Worm (Caenorhabditis elegans) whole organism, L4 larva: ENCODE data around the gene C14E2.6.

Experiments
- F44E2.7 ChIP-seq: fragments of 200-800 bp; sonication (Bioruptor generic); IDR thresholded peaks from 2 replicates; pipeline ENCODE4 v2.1.2; 2022; ENCODE audit warnings: missing genetic modification characterization, missing compliant biosample characterization
- aha-1 ChIP-seq: fragments of 150-350 bp; peaks from one replicate; lab custom pipeline; 2014; ENCODE audit warnings: missing biosample characterization, missing genetic modification characterization
- ceh-44 ChIP-seq: fragments of 200-800 bp; sonication (Bioruptor generic); IDR thresholded peaks from 2 replicates; pipeline ENCODE4 v1.3.6; 2022; ENCODE audit warnings: missing genetic modification reagents, missing genetic modification characterization, missing compliant biosample characterization
- daf-12 ChIP-seq: fragments of 150-350 bp; optimal IDR thresholded peaks from 2 replicates; lab custom pipeline; 2014; ENCODE audit warnings: missing biosample characterization, missing genetic modification reagents, missing genetic modification characterization
- daf-19 ChIP-seq: fragments of 200-800 bp; sonication (Bioruptor generic); conservative IDR thresholded peaks from 2 replicates; pipeline ENCODE4 v1.3.6; 2022; ENCODE audit warnings: missing genetic modification characterization, missing compliant biosample characterization
- dmd-8 ChIP-seq: fragments of 200-800 bp; sonication (Bioruptor generic); IDR thresholded peaks from 2 replicates; pipeline ENCODE4 v1.3.6; 2022; ENCODE audit warnings: missing genetic modification characterization, missing compliant biosample characterization
- dmd-9 ChIP-seq: fragments of 200-800 bp; sonication (Bioruptor generic); IDR thresholded peaks from 2 replicates; pipeline ENCODE4 v1.3.6; 2022; ENCODE audit warnings: missing genetic modification reagents, missing genetic modification characterization, missing compliant biosample characterization
- hif-1 ChIP-seq, 2 experiments: sonication (generic microtip); optimal IDR thresholded peaks; 2 replicates each; lab custom pipeline; 2016 to 2017; ENCODE audit warnings: missing compliant biosample characterization in 2 of 2, missing genetic modification characterization in 2 of 2, missing genetic modification reagents in 2 of 2, missing genotype in 2 of 2, mild to moderate bottlenecking in 1 of 2
- hlh-11 ChIP-seq: fragments of 200-800 bp; sonication (Bioruptor generic); optimal IDR thresholded peaks from 2 replicates; lab custom pipeline; 2018; ENCODE audit warnings: mild to moderate bottlenecking, missing genetic modification characterization, missing compliant biosample characterization
- lin-15B ChIP-seq: fragments of 150-350 bp; sonication (generic microtip); optimal IDR thresholded peaks from 3 replicates; lab custom pipeline; 2014; ENCODE audit warnings: missing biosample characterization, missing genetic modification characterization
- lin-29 ChIP-seq: fragments of 200-800 bp; sonication (Bioruptor generic); IDR thresholded peaks from 2 replicates; pipeline ENCODE4 v1.3.6; 2022; ENCODE audit warnings: missing genetic modification reagents, missing genetic modification characterization, missing compliant biosample characterization
- lir-3 ChIP-seq: sonication (generic microtip); optimal IDR thresholded peaks from 2 replicates; lab custom pipeline; 2016; ENCODE audit warnings: mild to moderate bottlenecking, missing genetic modification characterization, missing compliant biosample characterization
- madf-5 ChIP-seq, 2 experiments: fragments of 200-800 bp; sonication (Bioruptor generic); IDR thresholded peaks; 2 replicates each; pipeline ENCODE4 v1.3.6; 2022; ENCODE audit warnings: missing compliant biosample characterization in 2 of 2, missing genetic modification characterization in 2 of 2
- madf-9 ChIP-seq: fragments of 200-800 bp; sonication (Bioruptor generic); conservative IDR thresholded peaks from 2 replicates; pipeline ENCODE4 v1.3.6; 2022; ENCODE audit warnings: missing genetic modification reagents, missing genetic modification characterization, missing compliant biosample characterization
- mdt-29 ChIP-seq: fragments of 200-800 bp; sonication (Bioruptor generic); IDR thresholded peaks from 2 replicates; pipeline ENCODE4 v1.3.6; 2022; ENCODE audit warnings: missing genetic modification reagents, missing genetic modification characterization, missing compliant biosample characterization
- nhr-10 ChIP-seq: fragments of 150-350 bp; optimal IDR thresholded peaks from 2 replicates; lab custom pipeline; 2014; ENCODE audit warnings: missing biosample characterization, missing genetic modification characterization
- nhr-42 ChIP-seq: fragments of 200-800 bp; sonication (Bioruptor generic); IDR thresholded peaks from 2 replicates; pipeline ENCODE4 v1.3.6; 2022; ENCODE audit warnings: missing genetic modification characterization, missing compliant biosample characterization
- saeg-2 ChIP-seq: fragments of 200-800 bp; sonication (Bioruptor generic); IDR thresholded peaks from 2 replicates; pipeline ENCODE4 v1.3.6; 2022; ENCODE audit warnings: missing genetic modification reagents, missing genetic modification characterization, missing compliant biosample characterization
- set-16 ChIP-seq: fragments of 200-800 bp; sonication (Bioruptor generic); IDR thresholded peaks from 2 replicates; pipeline ENCODE4 v1.3.6; 2022; ENCODE audit warnings: missing genetic modification reagents, missing genetic modification characterization, missing compliant biosample characterization
- spr-3 ChIP-seq: fragments of 200-800 bp; sonication (Bioruptor generic); optimal IDR thresholded peaks from 2 replicates; lab custom pipeline; 2018; ENCODE audit warnings: mild to moderate bottlenecking, missing genetic modification characterization, missing compliant biosample characterization
- unc-130 ChIP-seq: sonication (generic microtip); optimal IDR thresholded peaks from 2 replicates; lab custom pipeline; 2016; ENCODE audit warnings: missing genetic modification reagents, missing genetic modification characterization, missing compliant biosample characterization
- unc-62 ChIP-seq, 3 experiments: fragments of 150-350 bp in 1 of 3; sonication (generic microtip); optimal IDR thresholded peaks in 2 of 3; peaks in 1 of 3; 1 replicate in 1 of 3; 2 replicates in 2 of 3; lab custom pipeline; 2014 to 2017; ENCODE audit warnings: missing biosample characterization in 3 of 3, missing genetic modification characterization in 3 of 3, missing genetic modification reagents in 3 of 3, missing genotype in 1 of 3
- zfp-2 ChIP-seq: sonication (generic microtip); optimal IDR thresholded peaks from 2 replicates; lab custom pipeline; 2016; ENCODE audit warnings: mild to moderate bottlenecking, missing genetic modification characterization, missing compliant biosample characterization

The C14E2.6 gene

DNA sequence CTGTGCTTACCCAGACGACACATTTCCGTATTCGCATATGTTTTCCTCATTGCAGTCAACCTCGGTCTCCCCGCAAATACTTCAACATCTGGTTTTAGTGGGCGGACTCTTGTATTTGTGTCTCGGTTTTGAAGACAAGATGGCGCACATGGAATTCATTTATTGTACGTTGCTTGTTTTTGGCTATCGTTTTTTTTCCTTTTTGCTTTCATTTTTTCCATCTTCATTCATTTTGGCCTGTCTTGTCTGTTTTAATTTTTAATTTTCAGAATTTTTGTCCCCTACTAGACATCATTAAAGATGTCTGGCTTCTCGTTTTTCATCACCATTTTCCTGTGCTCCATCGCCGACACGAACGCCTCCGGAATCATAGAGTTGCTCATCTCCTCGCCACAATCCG is 43.2 kb downstream of the C14E2.6 start, which contains the start of gene arg-1:
TSS of gene arg-1 (plus strand) at position 301 of the 400 bp plus-strand sequence.
- TF ChIP-seq lir-3 (tag; lab: Kevin White, UChicago) (no peak), nhr-42 (GFP tag; lab: Robert Waterston, UW) (no peak)

ce11 chrX:1785692-1786091 is 44.1 kb downstream of the C14E2.6 start:
- TF ChIP-seq unc-62 (GFP tag; optimal IDR thresholded peaks at IDR 0.05 in 1 of 2; lab: Kevin White, UChicago) (peak in 1 of 2 experiments; percentile 98), unc-62 (tag; optimal IDR thresholded peaks at IDR 0.05; lab: Kevin White, UChicago) (no peak), saeg-2 (GFP tag; lab: Robert Waterston, UW) (no peak)

DNA sequence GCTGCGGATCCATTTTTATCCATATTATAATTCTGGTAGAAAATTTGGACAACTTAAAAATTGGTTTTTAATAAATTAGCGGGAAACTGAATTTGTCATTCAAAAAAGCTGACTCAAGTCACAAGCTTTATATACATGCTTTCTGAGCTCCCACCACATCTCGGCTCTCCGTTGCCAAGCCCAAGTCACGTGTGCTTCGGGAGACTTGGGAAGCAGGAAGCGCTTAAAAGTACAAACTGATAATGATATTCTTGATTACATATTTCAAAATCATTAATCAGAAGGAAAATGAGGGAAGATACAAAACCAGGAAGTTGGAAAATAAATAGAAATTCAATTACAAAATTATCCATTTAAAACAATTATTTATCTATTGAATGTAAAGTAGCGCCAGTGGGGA is 51.8 kb downstream of the C14E2.6 start, which contains the start of gene elc-2:
TSS of gene elc-2 (minus strand) at position 101 of the 400 bp plus-strand sequence.
- TF ChIP-seq hlh-11 (tag; lab: Kevin White, UChicago) (no peak), zfp-2 (tag; lab: Kevin White, UChicago) (no peak), F44E2.7 (GFP tag; lab: Robert Waterston, UW) (no peak), aha-1 (tag; lab: Kevin White, UChicago) (no peak), nhr-10 (no peak), mdt-29 (no peak), spr-3 (GFP tag; lab: Kevin White, UChicago) (no peak), ceh-44 (GFP tag; lab: Robert Waterston, UW) (no peak), dmd-8 (GFP tag; lab: Robert Waterston, UW) (no peak), madf-5 (GFP tag; IDR thresholded peaks at IDR 0.05; lab: Robert Waterston, UW) (no peak), dmd-9 (GFP tag; lab: Robert Waterston, UW) (no peak), unc-130 (GFP tag; lab: Kevin White, UChicago) (no peak), set-16 (GFP tag; lab: Robert Waterston, UW) (no peak), lin-15B (tag; lab: Kevin White, UChicago) (no peak), daf-19 (no peak), hif-1 (tag; optimal IDR thresholded peaks at IDR 0.05; lab: Kevin White, UChicago) (no peak), daf-12 (no peak), madf-9 (GFP tag; lab: Robert Waterston, UW) (no peak), lin-29 (GFP tag; lab: Robert Waterston, UW) (no peak)
